Fruit fly (Drosophila melanogaster): Measurements from ENCODE around the gene CG14301.

Gene CG14301

DNA sequence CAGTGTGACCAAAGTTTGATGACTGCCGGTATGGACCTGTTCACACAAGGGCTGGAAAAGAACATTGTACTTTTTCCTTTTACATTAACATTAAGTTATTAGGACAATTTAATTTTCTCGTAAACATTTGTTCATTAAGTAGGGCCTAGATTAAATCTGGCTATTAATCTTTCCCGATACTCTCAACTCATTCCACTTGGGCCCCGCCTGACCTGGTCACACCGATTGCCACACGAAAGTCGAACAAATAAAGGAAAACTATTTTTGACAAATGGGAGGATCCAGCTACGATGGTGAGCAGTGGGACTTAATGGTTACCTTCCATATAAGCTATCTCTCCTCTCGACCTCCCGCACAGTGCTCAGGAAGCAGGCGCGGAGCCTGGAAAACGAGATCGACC lies 22.3 kb upstream of the CG14301 start, which contains the start of the genes Cpsf73 and Gos28 (continued):
- TF ChIP-seq CG4404 (GFP tag; IDR thresholded peaks at IDR 0.05), result no peak
- no peak for TF ChIP-seq nau (GFP tag; optimal IDR thresholded peaks at IDR 0.05)
- TF ChIP-seq CG14860 (GFP tag; IDR thresholded peaks at IDR 0.05; ENCODE audit: partially characterized antibody), result no peak
- TF ChIP-seq CG13624 (GFP tag; optimal IDR thresholded peaks at IDR 0.05), result no peak
- no peak for TF ChIP-seq salm (tag; optimal IDR thresholded peaks at IDR 0.05)
- TF ChIP-seq sob (GFP tag; IDR thresholded peaks at IDR 0.05), result no peak
- no peak for TF ChIP-seq Dek (tag; optimal IDR thresholded peaks at IDR 0.05)
- TF ChIP-seq CG12299 (tag; optimal IDR thresholded peaks at IDR 0.05), result no peak
- TF ChIP-seq crc (GFP tag; optimal IDR thresholded peaks at IDR 0.05), result no peak
- TF ChIP-seq dan (GFP tag; IDR thresholded peaks at IDR 0.05), result no peak
- no peak for TF ChIP-seq lov (optimal IDR thresholded peaks at IDR 0.05)
- no peak for TF ChIP-seq lov (GFP tag; IDR thresholded peaks at IDR 0.05)
- no peak for TF ChIP-seq zfh2 (GFP tag; optimal IDR thresholded peaks at IDR 0.05)
- no peak for TF ChIP-seq jigr1 (GFP tag; IDR thresholded peaks at IDR 0.05)
- no peak for TF ChIP-seq Hmx (GFP tag; optimal IDR thresholded peaks at IDR 0.05)
- TF ChIP-seq crol (GFP tag; IDR thresholded peaks at IDR 0.05), result peak; percentile 26; the same call in 1 of the 2 replicates
- no peak for TF ChIP-seq Spps (tag; optimal IDR thresholded peaks at IDR 0.05)
- TF ChIP-seq CTCF (GFP tag; optimal IDR thresholded peaks at IDR 0.05), result no peak
- no peak for TF ChIP-seq CG7987 (GFP tag; optimal IDR thresholded peaks at IDR 0.05)
- no peak for TF ChIP-seq CG3726 (GFP tag; IDR thresholded peaks at IDR 0.05)
- TF ChIP-seq sima (GFP tag; optimal IDR thresholded peaks at IDR 0.05), result no peak
- TF ChIP-seq h (optimal IDR thresholded peaks at IDR 0.05), result no peak
- TF ChIP-seq tap (tag; optimal IDR thresholded peaks at IDR 0.05), result no peak
- TF ChIP-seq CG2116 (GFP tag; optimal IDR thresholded peaks at IDR 0.05), result peak; percentile 51
- TF ChIP-seq Doc3 (GFP tag; IDR thresholded peaks at IDR 0.05; ENCODE audit: partially characterized antibody), result 0 out of 3 replicates have a peak, but pooled peaks have one; percentile 37
- TF ChIP-seq kay (GFP tag; optimal IDR thresholded peaks at IDR 0.05), result peak; percentile 19
- TF ChIP-seq bsh (GFP tag; optimal IDR thresholded peaks at IDR 0.05), result peak in 1 of 2 experiments; percentile 1
- no peak for TF ChIP-seq ATbp (GFP tag; optimal IDR thresholded peaks at IDR 0.05)
- no peak for TF ChIP-seq croc (GFP tag; conservative IDR thresholded peaks at IDR 0.05)
- no peak for TF ChIP-seq CG16863 (GFP tag; optimal IDR thresholded peaks at IDR 0.05)
- no peak for TF ChIP-seq CG31365 (tag; optimal IDR thresholded peaks at IDR 0.05)
- TF ChIP-seq CG10209 (GFP tag; optimal IDR thresholded peaks at IDR 0.05), result no peak
- TF ChIP-seq Neu2 (GFP tag; optimal IDR thresholded peaks at IDR 0.05; ENCODE audit: borderline replicate concordance), result no peak
- TF ChIP-seq CG12942 (GFP tag; optimal IDR thresholded peaks at IDR 0.05), result no peak
- peak; percentile 42; the same call in 1 of the 3 replicates for TF ChIP-seq CG17361 (GFP tag; IDR thresholded peaks at IDR 0.05)
- no peak for TF ChIP-seq CG9437 (GFP tag; optimal IDR thresholded peaks at IDR 0.05)
- TF ChIP-seq CG2712 (tag; optimal IDR thresholded peaks at IDR 0.05), result peak; percentile 52
- TF ChIP-seq CG7963 (GFP tag; IDR thresholded peaks at IDR 0.05; ENCODE audit: partially characterized antibody), result no peak
- no peak for TF ChIP-seq gsb (GFP tag; IDR thresholded peaks at IDR 0.05)
- TF ChIP-seq Rfx (GFP tag; IDR thresholded peaks at IDR 0.05), result peak; percentile 48; the same call in 1 of the 2 replicates
- TF ChIP-seq CG3065 (GFP tag; optimal IDR thresholded peaks at IDR 0.05), result no peak
- TF ChIP-seq CG14667 (GFP tag; IDR thresholded peaks at IDR 0.05), result no peak
- TF ChIP-seq CG32532 (GFP tag; IDR thresholded peaks at IDR 0.05), result no peak
- 0 out of 2 replicates have a peak, but pooled peaks have one; percentile 33 for TF ChIP-seq CG14014 (GFP tag; IDR thresholded peaks at IDR 0.05)
- peak; percentile 30 for TF ChIP-seq Dp (GFP tag; optimal IDR thresholded peaks at IDR 0.05)
- no peak for TF ChIP-seq gce (GFP tag; IDR thresholded peaks at IDR 0.05)
- no peak for TF ChIP-seq schlank (tag; optimal IDR thresholded peaks at IDR 0.05)
- TF ChIP-seq ham (GFP tag; IDR thresholded peaks at IDR 0.05), result no peak
- TF ChIP-seq Meics (GFP tag; optimal IDR thresholded peaks at IDR 0.05), result no peak
- peak; percentile 90 for TF ChIP-seq Sin3A (optimal IDR thresholded peaks at IDR 0.05)
- TF ChIP-seq eve (GFP tag; optimal IDR thresholded peaks at IDR 0.05), result no peak
- TF ChIP-seq ab (GFP tag; optimal IDR thresholded peaks at IDR 0.05), result no peak
- peak; percentile 97 for TF ChIP-seq MBD-R2 (GFP tag; IDR thresholded peaks at IDR 0.05)
- 0 out of 2 replicates have a peak, but pooled peaks have one; percentile 16 for TF ChIP-seq CG6689 (GFP tag; IDR thresholded peaks at IDR 0.05)
